Fruit fly (Drosophila melanogaster) Kc167 (cell line): ENCODE measurements around the gene aph-1.

Experiments used
- Myc ChIP-seq: fragments of >200 bp; optimal IDR thresholded peaks from 2 replicates; lab custom pipeline; 2017; ENCODE audit warnings: missing external identifiers
- Sin3A ChIP-seq: fragments of >200 bp; optimal IDR thresholded peaks from 2 replicates; lab custom pipeline; 2018; ENCODE audit warnings: missing external identifiers
- h ChIP-seq: fragments of >200 bp; optimal IDR thresholded peaks from 3 replicates; lab custom pipeline; 2018; ENCODE audit warnings: missing external identifiers
- insv ChIP-seq: fragments of >200 bp; optimal IDR thresholded peaks from 3 replicates; lab custom pipeline; 2018; ENCODE audit warnings: missing external identifiers
- psq ChIP-seq: fragments of >200 bp; optimal IDR thresholded peaks from 2 replicates; lab custom pipeline; 2017; ENCODE audit warnings: missing external identifiers
- ttk ChIP-seq: sonication (Bioruptor generic); optimal IDR thresholded peaks from 2 replicates; lab custom pipeline; 2017; ENCODE audit warnings: missing external identifiers

The aph-1 gene

dm6 chr2L:2769476-2770185 lies 3.6 kb downstream of the aph-1 start, which contains the start of the genes colt and HINT1:
Gene colt, minus strand, starts transcription at chr2L:2770069.
Gene HINT1, plus strand, starts transcription at chr2L:2770135.
- TF ChIP-seq Sin3A, result no peak
- no peak for TF ChIP-seq ttk (lab: Kevin White, UChicago)
- TF ChIP-seq psq (lab: Kevin White, UChicago), result no peak
- no peak for TF ChIP-seq insv (lab: Kevin White, UChicago)
- TF ChIP-seq Myc (lab: Kevin White, UChicago), result no peak
- TF ChIP-seq h (lab: Kevin White, UChicago), result no peak

- no peak for TF ChIP-seq insv (lab: Kevin White, UChicago)
- TF ChIP-seq Sin3A, result no peak
- no peak for TF ChIP-seq psq (lab: Kevin White, UChicago)
- TF ChIP-seq ttk (lab: Kevin White, UChicago), result no peak
- no peak for TF ChIP-seq h (lab: Kevin White, UChicago)
- TF ChIP-seq Myc (lab: Kevin White, UChicago), result no peak
These were observed 5.6 kb downstream of the aph-1 start, which contains the start of gene CG15399 for dm6 chr2L:2771676-2772075. Gene CG15399, minus strand, starts transcription at chr2L:2771776.

- TF ChIP-seq Myc (lab: Kevin White, UChicago) (no peak), insv (lab: Kevin White, UChicago) (no peak), psq (lab: Kevin White, UChicago) (no peak), ttk (lab: Kevin White, UChicago) (no peak), h (lab: Kevin White, UChicago) (no peak), Sin3A (no peak)
These were observed 16.8 kb downstream of the aph-1 start for dm6 chr2L:2782790-2783189.

dm6 chr2L:2797186-2797585 lies 31.2 kb downstream of the aph-1 start:
- TF ChIP-seq h (lab: Kevin White, UChicago), result no peak

- TF ChIP-seq insv (lab: Kevin White, UChicago) (no peak), Sin3A (no peak), ttk (lab: Kevin White, UChicago) (no peak), psq (lab: Kevin White, UChicago) (no peak), h (lab: Kevin White, UChicago) (no peak), Myc (lab: Kevin White, UChicago) (no peak)
These were observed 34.0 kb downstream of the aph-1 start, which contains the start of gene Syt1 for dm6 chr2L:2799909-2800478. Gene Syt1, minus strand, starts transcription at chr2L:2799979.

dm6 chr2L:2800956-2801776 lies 35.1 kb downstream of the aph-1 start:
- TF ChIP-seq insv (lab: Kevin White, UChicago) (no peak), ttk (lab: Kevin White, UChicago) (no peak), h (lab: Kevin White, UChicago) (no peak), psq (lab: Kevin White, UChicago) (no peak), Myc (lab: Kevin White, UChicago) (no peak), Sin3A (no peak)

- TF ChIP-seq Sin3A, result no peak
- no peak for TF ChIP-seq psq (lab: Kevin White, UChicago)
- no peak for TF ChIP-seq Myc (lab: Kevin White, UChicago)
- TF ChIP-seq insv (lab: Kevin White, UChicago), result no peak
- TF ChIP-seq ttk (lab: Kevin White, UChicago), result no peak
- TF ChIP-seq h (lab: Kevin White, UChicago), result no peak
These were observed 36.5 kb downstream of the aph-1 start for dm6 chr2L:2802527-2802926.

- no peak for TF ChIP-seq psq (lab: Kevin White, UChicago)
- no peak for TF ChIP-seq Sin3A
- no peak for TF ChIP-seq Myc (lab: Kevin White, UChicago)
- no peak for TF ChIP-seq ttk (lab: Kevin White, UChicago)
- no peak for TF ChIP-seq h (lab: Kevin White, UChicago)
- TF ChIP-seq insv (lab: Kevin White, UChicago), result no peak
These were observed 38.7 kb downstream of the aph-1 start, which contains the start of gene daw for dm6 chr2L:2804634-2805311. Gene daw, plus strand, starts transcription at chr2L:2805261.

- no peak for TF ChIP-seq ttk (lab: Kevin White, UChicago)
- no peak for TF ChIP-seq Myc (lab: Kevin White, UChicago)
- TF ChIP-seq h (lab: Kevin White, UChicago), result no peak
- TF ChIP-seq insv (lab: Kevin White, UChicago), result no peak
These were observed 40.2 kb downstream of the aph-1 start for dm6 chr2L:2806190-2806763.

- no peak for TF ChIP-seq ttk (lab: Kevin White, UChicago)
- no peak for TF ChIP-seq Sin3A
- TF ChIP-seq Myc (lab: Kevin White, UChicago), result no peak
- TF ChIP-seq psq (lab: Kevin White, UChicago), result no peak
- TF ChIP-seq h (lab: Kevin White, UChicago), result no peak
- TF ChIP-seq insv (lab: Kevin White, UChicago), result no peak
These were observed 41.6 kb downstream of the aph-1 start for dm6 chr2L:2807597-2807996.
